Worm (Caenorhabditis elegans): ENCODE measurements around the gene srbc-56.

DNA sequence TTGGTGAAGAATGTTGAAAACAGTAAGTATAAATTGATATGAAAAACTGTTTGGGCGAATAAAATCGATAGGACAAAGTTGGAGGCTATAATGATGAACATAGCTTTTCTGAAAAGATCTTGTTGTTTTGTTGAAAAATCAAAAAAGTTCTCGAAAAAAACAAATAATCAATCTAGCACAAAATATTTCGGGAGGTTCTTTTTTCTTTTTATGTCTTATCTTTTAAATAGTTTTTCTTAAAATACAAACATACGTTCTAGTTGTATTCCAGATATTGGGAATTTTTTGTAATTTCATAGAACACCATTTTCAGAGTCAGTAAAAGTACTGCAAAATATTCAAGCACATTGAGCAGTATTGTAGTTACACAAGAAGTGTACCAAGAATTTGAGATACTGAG lies 1.6 kb downstream of the srbc-56 start, which contains the start of gene srbc-55:
- no peak for TF ChIP-seq lin-15B (tag; optimal IDR thresholded peaks at IDR 0.05)
- TF ChIP-seq unc-62 (GFP tag; optimal IDR thresholded peaks at IDR 0.05) = no peak
- TF ChIP-seq fkh-10 (GFP tag; optimal IDR thresholded peaks at IDR 0.05) = no peak
- no peak for TF ChIP-seq pqm-1 (tag; optimal IDR thresholded peaks at IDR 0.05)
- TF ChIP-seq C16A3.4 (tag; optimal IDR thresholded peaks at IDR 0.05) = no peak
- TF ChIP-seq sptf-1 (tag; optimal IDR thresholded peaks at IDR 0.05) = no peak
- no peak for TF ChIP-seq egl-27 (tag; optimal IDR thresholded peaks at IDR 0.05)
- no peak for TF ChIP-seq nhr-237 (tag; optimal IDR thresholded peaks at IDR 0.05)

Data from whole organism, L1 larva.